Worm (Caenorhabditis elegans) whole organism, late embryonic: Measurements from ENCODE around the gene Y116A8C.33.
"Not testable (repeated sequence)": the region's sequence is repeated elsewhere in the genome, so short reads cannot be mapped to it uniquely, and the experiment has no call there.

Source experiments
- fkh-10 ChIP-seq: fragments of 150-350 bp; optimal IDR thresholded peaks from 2 replicates; lab custom pipeline; 2014; ENCODE audit warnings: missing biosample characterization, missing genetic modification reagents, missing genetic modification characterization
- mec-3 ChIP-seq: sonication (generic microtip); optimal IDR thresholded peaks from 2 replicates; lab custom pipeline; 2016; ENCODE audit warnings: borderline replicate concordance, missing genetic modification characterization, missing compliant biosample characterization
- nhr-11 ChIP-seq: fragments of 150-350 bp; optimal IDR thresholded peaks from 2 replicates; lab custom pipeline; 2014; ENCODE audit warnings: missing biosample characterization, missing genetic modification characterization
- pat-9 ChIP-seq: fragments of 200-800 bp; sonication (Bioruptor generic); optimal IDR thresholded peaks from 2 replicates; lab custom pipeline; 2018; ENCODE audit warnings: mild to moderate bottlenecking, missing genetic modification characterization, moderate library complexity, missing compliant biosample characterization
- tbx-2 ChIP-seq: sonication (generic microtip); optimal IDR thresholded peaks from 2 replicates; lab custom pipeline; 2016; ENCODE audit warnings: missing genetic modification characterization, missing compliant biosample characterization

ce11 chrIV:17064937-17065336 lies 47.0 kb upstream of the Y116A8C.33 start, which contains the start of gene Y116A8C.465:
- not testable (repeated sequence) for TF ChIP-seq mec-3 (tag; lab: Kevin White, UChicago); pat-9 (tag; lab: Kevin White, UChicago); nhr-11 (tag; lab: Kevin White, UChicago); fkh-10 (GFP tag; lab: Kevin White, UChicago); tbx-2
